Worm (Caenorhabditis elegans): ENCODE results near the gene C10C6.3.

ce11 chrIV:11474067-11474466 is 9.0 kb upstream of the C10C6.3 start:
- TF ChIP-seq W03F9.2 (tag; optimal IDR thresholded peaks at IDR 0.05) (peak; percentile 56), him-1 (tag; optimal IDR thresholded peaks at IDR 0.05) (peak; percentile 81), dao-5 (tag; optimal IDR thresholded peaks at IDR 0.05) (peak; percentile 91)
